Fruit fly (Drosophila melanogaster) Kc167 (cell line): Measurements from ENCODE around the gene CG44142.

Experiments used
- Myc ChIP-seq: fragments of >200 bp; optimal IDR thresholded peaks from 2 replicates; lab custom pipeline; 2017; ENCODE audit warnings: missing external identifiers
- Sin3A ChIP-seq: fragments of >200 bp; optimal IDR thresholded peaks from 2 replicates; lab custom pipeline; 2018; ENCODE audit warnings: missing external identifiers
- h ChIP-seq: fragments of >200 bp; optimal IDR thresholded peaks from 3 replicates; lab custom pipeline; 2018; ENCODE audit warnings: missing external identifiers
- insv ChIP-seq: fragments of >200 bp; optimal IDR thresholded peaks from 3 replicates; lab custom pipeline; 2018; ENCODE audit warnings: missing external identifiers
- psq ChIP-seq: fragments of >200 bp; optimal IDR thresholded peaks from 2 replicates; lab custom pipeline; 2017; ENCODE audit warnings: missing external identifiers
- ttk ChIP-seq: sonication (Bioruptor generic); optimal IDR thresholded peaks from 2 replicates; lab custom pipeline; 2017; ENCODE audit warnings: missing external identifiers

CG44142 gene

dm6 chr3R:13313088-13313487 is at the start of gene CG44142:
Gene CG44142, minus strand, starts transcription at chr3R:13313188.
- TF ChIP-seq Myc (lab: Kevin White, UChicago) = no peak
- no peak for TF ChIP-seq h (lab: Kevin White, UChicago)
- TF ChIP-seq ttk = no peak
- no peak for TF ChIP-seq insv (lab: Kevin White, UChicago)
- TF ChIP-seq Sin3A (lab: Kevin White, UChicago) = no peak
- no peak for TF ChIP-seq psq (lab: Kevin White, UChicago)

dm6 chr3R:13360108-13360507 is 47.1 kb upstream of the CG44142 start:
- TF ChIP-seq Sin3A (lab: Kevin White, UChicago) = no peak
- TF ChIP-seq Myc (lab: Kevin White, UChicago) = no peak
- TF ChIP-seq ttk = no peak
- TF ChIP-seq h (lab: Kevin White, UChicago) = no peak
- no peak for TF ChIP-seq psq (lab: Kevin White, UChicago)

dm6 chr3R:13356960-13357359 is 44.0 kb upstream of the CG44142 start:
- no peak for TF ChIP-seq ttk

dm6 chr3R:13353373-13353772 is 40.4 kb upstream of the CG44142 start, which contains the start of gene mthl12:
Gene mthl12, plus strand, starts transcription at chr3R:13353673.
- no peak for TF ChIP-seq h (lab: Kevin White, UChicago)
- TF ChIP-seq psq (lab: Kevin White, UChicago) = no peak
- no peak for TF ChIP-seq Sin3A (lab: Kevin White, UChicago)
- no peak for TF ChIP-seq insv (lab: Kevin White, UChicago)
- TF ChIP-seq Myc (lab: Kevin White, UChicago) = no peak
- no peak for TF ChIP-seq ttk

dm6 chr3R:13338030-13338429 is 25.0 kb upstream of the CG44142 start, which contains the start of gene PK2-R1:
Gene PK2-R1, plus strand, starts transcription at chr3R:13338330.
- TF ChIP-seq psq (lab: Kevin White, UChicago) (no peak), insv (lab: Kevin White, UChicago) (no peak), Sin3A (lab: Kevin White, UChicago) (no peak), ttk (no peak), Myc (lab: Kevin White, UChicago) (no peak), h (lab: Kevin White, UChicago) (no peak)

dm6 chr3R:13334007-13334406 is 21.0 kb upstream of the CG44142 start, which contains the start of gene PK2-R2:
Gene PK2-R2, minus strand, starts transcription at chr3R:13334166.
- TF ChIP-seq psq (lab: Kevin White, UChicago) = no peak

dm6 chr3R:13333031-13333430 is 20.0 kb upstream of the CG44142 start:
- TF ChIP-seq insv (lab: Kevin White, UChicago) (no peak), h (lab: Kevin White, UChicago) (no peak), psq (lab: Kevin White, UChicago) (no peak), ttk (no peak), Myc (lab: Kevin White, UChicago) (no peak), Sin3A (lab: Kevin White, UChicago) (no peak)

dm6 chr3R:13319873-13320272 is 6.9 kb upstream of the CG44142 start:
- TF ChIP-seq psq (lab: Kevin White, UChicago) (no peak), Sin3A (lab: Kevin White, UChicago) (no peak), ttk (no peak), insv (lab: Kevin White, UChicago) (no peak), Myc (lab: Kevin White, UChicago) (no peak), h (lab: Kevin White, UChicago) (no peak)

- no peak for TF ChIP-seq insv (lab: Kevin White, UChicago)
- no peak for TF ChIP-seq Myc (lab: Kevin White, UChicago)
- TF ChIP-seq Sin3A (lab: Kevin White, UChicago) = no peak
- TF ChIP-seq ttk = no peak
- no peak for TF ChIP-seq psq (lab: Kevin White, UChicago)
- TF ChIP-seq h (lab: Kevin White, UChicago) = no peak
Observed at dm6 chr3R:13319170-13319569, 6.2 kb upstream of the CG44142 start, which contains the start of gene CG45080. Gene CG45080, minus strand, starts transcription at chr3R:13319270.

dm6 chr3R:13309133-13309711 is 3.8 kb downstream of the CG44142 start:
- no peak for TF ChIP-seq h (lab: Kevin White, UChicago)
- no peak for TF ChIP-seq Sin3A (lab: Kevin White, UChicago)
- TF ChIP-seq Myc (lab: Kevin White, UChicago) = no peak
- TF ChIP-seq insv (lab: Kevin White, UChicago) = no peak
- TF ChIP-seq psq (lab: Kevin White, UChicago) = no peak

dm6 chr3R:13306595-13306994 is 6.4 kb downstream of the CG44142 start:
- TF ChIP-seq psq (lab: Kevin White, UChicago) = no peak
- no peak for TF ChIP-seq ttk
- no peak for TF ChIP-seq insv (lab: Kevin White, UChicago)
- no peak for TF ChIP-seq Myc (lab: Kevin White, UChicago)
- TF ChIP-seq Sin3A (lab: Kevin White, UChicago) = no peak
- TF ChIP-seq h (lab: Kevin White, UChicago) = no peak

- TF ChIP-seq psq (lab: Kevin White, UChicago) (no peak), insv (lab: Kevin White, UChicago) (no peak), h (lab: Kevin White, UChicago) (no peak), Sin3A (lab: Kevin White, UChicago) (no peak), ttk (no peak), Myc (lab: Kevin White, UChicago) (no peak)
Observed at dm6 chr3R:13305318-13305899, 7.6 kb downstream of the CG44142 start.
